Worm (Caenorhabditis elegans) whole organism, L4/young adult: Measurements from ENCODE around the gene mrp-6.

ENCODE experiments used
- dao-5 ChIP-seq: sonication (generic microtip); optimal IDR thresholded peaks from 2 replicates; lab custom pipeline; 2016; ENCODE audit warnings: missing genotype, missing genetic modification characterization, moderate library complexity, missing compliant biosample characterization
- him-1 ChIP-seq: sonication (generic microtip); optimal IDR thresholded peaks from 2 replicates; lab custom pipeline; 2016; ENCODE audit warnings: missing genotype, missing genetic modification reagents, missing genetic modification characterization, missing compliant biosample characterization

DNA sequence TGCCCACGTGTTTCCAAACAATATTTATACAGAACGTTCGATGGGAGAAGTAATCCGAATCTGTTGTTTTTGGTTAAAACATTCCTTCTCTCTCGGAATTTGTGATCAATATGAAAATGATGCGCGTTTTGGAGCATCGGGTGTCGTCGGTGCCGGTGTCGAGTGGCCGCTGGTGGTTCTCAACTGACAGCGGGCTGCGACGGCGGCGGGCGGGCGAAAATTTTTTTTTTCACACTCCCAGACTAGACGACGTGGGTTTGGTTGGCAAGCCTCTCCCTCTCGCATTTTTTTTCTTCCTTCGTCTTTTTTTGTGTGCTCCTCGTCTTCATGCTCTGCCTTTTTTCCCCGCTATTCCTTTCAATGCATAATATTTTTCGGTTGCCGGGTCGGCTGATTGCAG lies 31.6 kb upstream of the mrp-6 start, which contains the start of gene W01H2.2:
- TF ChIP-seq him-1 (tag; lab: Kevin White, UChicago) (no peak), dao-5 (tag; lab: Kevin White, UChicago) (no peak)
